Fruit fly (Drosophila melanogaster) whole organism, wandering third instar larva: ENCODE data around the gene CG32536.

Experiments
- Abd-B ChIP-seq: fragments of >200 bp; optimal IDR thresholded peaks from 2 replicates; lab custom pipeline; 2017; ENCODE audit warnings: missing biosample characterization, missing genetic modification characterization
- CG32264 ChIP-seq: fragments of 200-800 bp; sonication (Bioruptor generic); optimal IDR thresholded peaks from 2 replicates; lab custom pipeline; 2016; ENCODE audit warnings: missing biosample characterization, missing genetic modification characterization
- CG9705 ChIP-seq: fragments of 200-800 bp; sonication (Bioruptor generic); optimal IDR thresholded peaks from 2 replicates; lab custom pipeline; 2018; ENCODE audit warnings: missing biosample characterization, mild to moderate bottlenecking, missing genetic modification characterization
- CrebA ChIP-seq: fragments of 200-800 bp; sonication (Bioruptor generic); optimal IDR thresholded peaks from 2 replicates; lab custom pipeline; 2016; ENCODE audit warnings: missing biosample characterization, mild to moderate bottlenecking, missing genetic modification characterization, borderline replicate concordance
- Dif ChIP-seq: fragments of 200-275, 200-300 bp; sonication (Bioruptor generic); optimal IDR thresholded peaks from 2 replicates; lab custom pipeline; 2018; ENCODE audit warnings: missing biosample characterization, missing genetic modification characterization; ENCODE audit not compliant: partially characterized antibody
- GATAd ChIP-seq: sonication (Bioruptor generic); optimal IDR thresholded peaks from 2 replicates; lab custom pipeline; 2016; ENCODE audit warnings: missing biosample characterization, missing genetic modification characterization
- HLH106 ChIP-seq: fragments of 200-800 bp; optimal IDR thresholded peaks from 3 replicates; lab custom pipeline; 2019; ENCODE audit warnings: missing biosample characterization, mild to moderate bottlenecking, missing genetic modification characterization, moderate library complexity
- Hnf4 ChIP-seq: fragments of 200-800 bp; sonication (Bioruptor generic); optimal IDR thresholded peaks from 2 replicates; lab custom pipeline; 2016; ENCODE audit warnings: missing biosample characterization, mild to moderate bottlenecking, missing genetic modification characterization
- Hr78 ChIP-seq: fragments of >200 bp; optimal IDR thresholded peaks from 2 replicates; lab custom pipeline; 2017; ENCODE audit warnings: missing biosample characterization, missing genetic modification characterization
- Jra ChIP-seq: sonication (Bioruptor generic); optimal IDR thresholded peaks from 2 replicates; lab custom pipeline; 2016; ENCODE audit warnings: missing biosample characterization, missing genetic modification characterization
- Mio ChIP-seq: sonication (Bioruptor generic); optimal IDR thresholded peaks from 2 replicates; lab custom pipeline; 2016; ENCODE audit warnings: missing biosample characterization, missing genetic modification characterization
- Myc ChIP-seq: fragments of >200 bp; optimal IDR thresholded peaks from 2 replicates; lab custom pipeline; 2017
- N ChIP-seq: fragments of >200 bp; optimal IDR thresholded peaks from 2 replicates; lab custom pipeline; 2018; ENCODE audit warnings: missing biosample characterization, missing external identifiers, missing genetic modification characterization
- OdsH ChIP-seq: fragments of 200-800 bp; sonication (Bioruptor generic); optimal IDR thresholded peaks from 2 replicates; lab custom pipeline; 2016; ENCODE audit warnings: missing biosample characterization, mild to moderate bottlenecking, missing genetic modification characterization
- Rel ChIP-seq, 2 experiments: fragments of 200-800 bp; sonication (Bioruptor generic) in 1 of 2; optimal IDR thresholded peaks; 2 replicates in 1 of 2; 3 replicates in 1 of 2; lab custom pipeline; 2016 to 2019; ENCODE audit warnings: mild to moderate bottlenecking in 2 of 2, missing biosample characterization in 2 of 2, missing genetic modification characterization in 2 of 2, moderate library complexity in 1 of 2
- Sp1 ChIP-seq: fragments of 200-800 bp; sonication (Bioruptor generic); optimal IDR thresholded peaks from 3 replicates; lab custom pipeline; 2019; ENCODE audit warnings: missing biosample characterization, mild to moderate bottlenecking, missing genetic modification characterization, moderate library complexity
- Vsx2 ChIP-seq: fragments of 200-300, 225-300 bp; sonication (Bioruptor generic); optimal IDR thresholded peaks from 2 replicates; lab custom pipeline; 2018; ENCODE audit warnings: missing biosample characterization, missing genetic modification characterization; ENCODE audit not compliant: partially characterized antibody
- br ChIP-seq: fragments of 200-800 bp; sonication (Bioruptor generic); optimal IDR thresholded peaks from 2 replicates; lab custom pipeline; 2016; ENCODE audit warnings: missing biosample characterization, missing genetic modification characterization
- brk ChIP-seq: fragments of 200-800 bp; sonication (Bioruptor generic); optimal IDR thresholded peaks from 2 replicates; lab custom pipeline; 2016; ENCODE audit warnings: missing biosample characterization, mild to moderate bottlenecking, missing genetic modification characterization
- dl ChIP-seq, 2 experiments: fragments of 175-275, 200-275 bp in 1 of 2; fragments of 200-275 bp in 1 of 2; sonication (Bioruptor generic); optimal IDR thresholded peaks; lab custom pipeline; 2018; ENCODE audit warnings: mild to moderate bottlenecking in 2 of 2, missing biosample characterization in 2 of 2, missing genetic modification characterization in 2 of 2, moderate library complexity in 2 of 2; ENCODE audit not compliant: partially characterized antibody in 2 of 2, insufficient read depth in 1 of 2
- dmrt93B ChIP-seq: fragments of 200-800 bp; sonication (Bioruptor generic); optimal IDR thresholded peaks from 2 replicates; lab custom pipeline; 2018; ENCODE audit warnings: missing biosample characterization, mild to moderate bottlenecking, missing genetic modification characterization
- dsf ChIP-seq: sonication (Bioruptor generic); optimal IDR thresholded peaks from 2 replicates; lab custom pipeline; 2016; ENCODE audit warnings: missing biosample characterization, missing genetic modification characterization, borderline replicate concordance
- ey ChIP-seq: fragments of 200-800 bp; sonication (Bioruptor generic); optimal IDR thresholded peaks from 2 replicates; lab custom pipeline; 2016; ENCODE audit warnings: missing biosample characterization, missing genetic modification characterization
- foxo ChIP-seq, 2 experiments: fragments of 200-800 bp; sonication (Bioruptor generic); optimal IDR thresholded peaks; 2 replicates in 1 of 2; 3 replicates in 1 of 2; lab custom pipeline; 2016 to 2017; ENCODE audit warnings: missing biosample characterization in 2 of 2, missing genetic modification characterization in 2 of 2
- fru ChIP-seq: fragments of 200-800 bp; sonication (Bioruptor generic); optimal IDR thresholded peaks from 3 replicates; lab custom pipeline; 2016; ENCODE audit warnings: missing biosample characterization, mild to moderate bottlenecking, missing genetic modification characterization
- h ChIP-seq: fragments of 200-800 bp; sonication (Bioruptor generic); optimal IDR thresholded peaks from 3 replicates; lab custom pipeline; 2016; ENCODE audit warnings: missing biosample characterization, mild to moderate bottlenecking, missing genetic modification characterization
- jim ChIP-seq: fragments of 175-275, 200-325 bp; sonication (Bioruptor generic); optimal IDR thresholded peaks from 2 replicates; lab custom pipeline; 2016; ENCODE audit warnings: missing biosample characterization, mild to moderate bottlenecking, missing genetic modification characterization
- lola ChIP-seq: fragments of >200 bp; optimal IDR thresholded peaks from 2 replicates; lab custom pipeline; 2017; ENCODE audit warnings: missing biosample characterization, missing genetic modification characterization
- pan ChIP-seq: fragments of >200 bp; optimal IDR thresholded peaks from 2 replicates; lab custom pipeline; 2017
- psq ChIP-seq: fragments of 200-800 bp; sonication (Bioruptor generic); optimal IDR thresholded peaks from 3 replicates; lab custom pipeline; 2017; ENCODE audit warnings: missing biosample characterization, mild to moderate bottlenecking, missing genetic modification characterization, moderate library complexity
- rgr ChIP-seq: fragments of 200-800 bp; sonication (Bioruptor generic); optimal IDR thresholded peaks from 3 replicates; lab custom pipeline; 2016; ENCODE audit warnings: missing biosample characterization, mild to moderate bottlenecking, missing genetic modification characterization
- sage ChIP-seq: fragments of 200-800 bp; sonication (Bioruptor generic); optimal IDR thresholded peaks from 2 replicates; lab custom pipeline; 2016; ENCODE audit warnings: missing biosample characterization, mild to moderate bottlenecking, missing genetic modification characterization
- sv ChIP-seq: fragments of 200-800 bp; sonication (Bioruptor generic); optimal IDR thresholded peaks from 3 replicates; lab custom pipeline; 2016; ENCODE audit warnings: missing biosample characterization, missing genetic modification characterization
- tai ChIP-seq: sonication (Bioruptor generic); optimal IDR thresholded peaks from 2 replicates; lab custom pipeline; 2016; ENCODE audit warnings: missing biosample characterization, missing genetic modification characterization
- usp ChIP-seq: fragments of >200 bp; optimal IDR thresholded peaks from 2 replicates; lab custom pipeline; 2017; ENCODE audit warnings: missing biosample characterization, missing genetic modification characterization
- woc ChIP-seq: sonication (Bioruptor generic); optimal IDR thresholded peaks from 2 replicates; lab custom pipeline; 2016; ENCODE audit warnings: missing biosample characterization, mild to moderate bottlenecking, missing genetic modification characterization

The CG32536 gene

DNA sequence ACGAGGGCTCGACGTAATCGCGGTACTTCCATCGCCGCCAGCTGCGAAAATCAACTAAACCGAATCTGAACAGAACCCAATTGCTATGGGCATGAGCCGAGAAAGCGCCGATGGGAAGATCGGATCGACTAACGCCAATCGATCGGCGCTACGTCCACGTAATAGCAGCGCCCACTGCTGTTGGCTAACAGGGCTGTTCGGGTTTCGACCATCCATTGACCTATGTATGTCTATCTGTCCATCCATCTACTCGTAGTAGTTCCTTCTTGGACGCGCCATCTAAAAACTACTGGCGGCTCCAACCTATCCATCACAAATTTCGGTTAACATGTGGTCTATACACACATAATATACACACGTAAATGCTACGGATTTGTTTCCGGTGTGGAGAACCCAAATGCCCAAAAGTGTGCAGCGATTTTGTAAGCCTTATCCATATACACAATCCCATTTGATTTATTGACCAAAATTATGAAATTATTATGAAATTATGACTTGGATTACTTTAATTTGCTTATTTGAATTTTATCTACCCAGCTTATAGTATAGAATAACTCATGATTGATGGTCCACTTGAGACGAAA is 34.8 kb downstream of the CG32536 start, which contains the start of gene CG14196:
CG14196 (minus strand) TSS at position 51 of the 584 bp plus-strand sequence.
- TF ChIP-seq pan (no peak), lola (GFP tag; lab: Kevin White, UChicago) (no peak), fru (GFP tag; lab: Kevin White, UChicago) (no peak), Vsx2 (no peak), h (no peak), foxo (GFP tag; optimal IDR thresholded peaks at IDR 0.05; lab: Kevin White, UChicago) (peak in 1 of 2 experiments; percentile 1), Sp1 (GFP tag; lab: Kevin White, UChicago) (no peak), Dif (GFP tag; lab: Kevin White, UChicago) (no peak)

DNA sequence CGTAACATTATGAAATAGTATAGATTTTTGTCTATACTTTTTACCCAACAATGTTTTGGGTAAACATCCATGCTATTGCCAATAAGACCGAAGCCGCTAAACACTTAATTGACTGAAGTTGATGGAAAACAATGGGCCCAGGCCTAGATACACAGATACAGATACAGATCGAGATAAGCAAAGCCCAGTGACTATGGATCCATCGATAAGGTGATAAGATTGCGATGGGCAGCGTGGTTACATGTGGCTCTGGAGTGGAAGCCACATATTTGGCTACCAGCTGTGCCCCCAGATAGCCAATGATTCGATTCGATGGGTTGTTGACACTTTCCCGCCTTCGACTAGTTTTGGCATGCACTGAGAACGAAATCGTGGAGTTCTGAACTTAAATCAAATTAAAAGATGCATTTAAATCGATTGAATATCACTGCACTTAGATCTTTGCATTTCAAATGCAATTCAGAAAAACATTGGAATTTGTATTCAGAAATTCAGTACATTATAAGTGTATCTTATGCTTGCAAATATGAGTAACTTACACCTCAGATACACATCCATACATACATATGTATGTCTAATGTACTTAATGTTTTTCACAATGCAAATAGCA is 36.4 kb downstream of the CG32536 start:
- TF ChIP-seq pan, result no peak
- TF ChIP-seq dsf, result no peak
- TF ChIP-seq Sp1 (GFP tag; lab: Kevin White, UChicago), result no peak
- TF ChIP-seq woc (GFP tag; lab: Kevin White, UChicago), result no peak
- TF ChIP-seq brk (GFP tag; lab: Kevin White, UChicago), result no peak

DNA sequence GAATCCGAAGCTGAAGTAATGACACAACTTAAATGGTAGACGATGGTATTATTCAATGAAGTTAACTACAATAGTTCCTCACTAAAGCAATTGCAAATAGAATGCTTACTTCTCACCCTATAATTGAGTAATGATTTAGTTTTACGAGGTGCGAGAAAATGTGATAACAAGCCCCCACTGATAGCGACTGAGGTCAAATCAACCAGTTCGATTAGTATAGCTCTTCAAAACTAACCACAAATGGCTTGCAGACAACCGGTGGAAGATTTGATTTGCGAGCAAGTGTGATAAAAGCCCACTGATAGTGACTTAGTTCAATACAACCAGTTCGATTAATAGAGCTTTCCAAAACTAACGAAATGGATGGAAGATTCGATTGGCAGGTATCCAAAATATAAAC is 37.3 kb downstream of the CG32536 start:
- no peak for TF ChIP-seq sage (GFP tag; lab: Kevin White, UChicago)
- TF ChIP-seq OdsH (GFP tag; lab: Kevin White, UChicago), result no peak
- no peak for TF ChIP-seq Dif (GFP tag; lab: Kevin White, UChicago)
- TF ChIP-seq psq, result no peak
- no peak for TF ChIP-seq CG9705 (GFP tag; lab: Kevin White, UChicago)
- TF ChIP-seq HLH106 (tag; lab: Kevin White, UChicago), result no peak
- TF ChIP-seq GATAd (GFP tag; lab: Kevin White, UChicago), result no peak
- no peak for TF ChIP-seq Vsx2
- TF ChIP-seq CrebA (GFP tag; lab: Kevin White, UChicago), result no peak
- no peak for TF ChIP-seq dmrt93B (GFP tag; lab: Kevin White, UChicago)
- no peak for TF ChIP-seq sv
- no peak for TF ChIP-seq Myc (lab: Kevin White, UChicago)
- TF ChIP-seq foxo (GFP tag; optimal IDR thresholded peaks at IDR 0.05; lab: Kevin White, UChicago), result no peak
- TF ChIP-seq jim (GFP tag; lab: Kevin White, UChicago), result no peak
- TF ChIP-seq N (GFP tag; lab: Kevin White, UChicago), result no peak
- no peak for TF ChIP-seq tai (GFP tag; lab: Kevin White, UChicago)
- TF ChIP-seq Mio, result no peak
- TF ChIP-seq brk (GFP tag; lab: Kevin White, UChicago), result no peak
- no peak for TF ChIP-seq br (GFP tag; lab: Kevin White, UChicago)
- TF ChIP-seq h, result no peak

DNA sequence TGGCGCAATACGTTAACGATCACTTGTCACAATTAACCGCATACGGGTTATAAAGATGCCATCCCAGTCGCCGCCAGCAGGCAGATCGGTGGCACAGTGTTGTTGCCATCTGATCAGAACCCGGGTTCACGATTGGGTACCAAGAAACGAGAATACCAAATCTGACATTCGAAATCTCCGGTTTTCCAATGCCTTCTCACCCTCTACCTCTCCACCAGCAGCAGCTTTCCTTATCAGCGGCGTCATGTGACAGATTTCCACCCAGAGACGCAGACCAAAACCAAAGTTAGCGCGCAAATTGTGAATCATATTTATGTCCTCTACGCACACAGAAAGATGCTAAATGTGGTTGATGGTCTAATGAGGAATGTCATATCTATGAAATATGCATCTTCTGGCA is 38.1 kb downstream of the CG32536 start:
- no peak for TF ChIP-seq psq
- TF ChIP-seq Rel (GFP tag; optimal IDR thresholded peaks at IDR 0.05; lab: Kevin White, UChicago), result no peak
- TF ChIP-seq Rel (tag; optimal IDR thresholded peaks at IDR 0.05; lab: Kevin White, UChicago), result no peak
- no peak for TF ChIP-seq lola (GFP tag; lab: Kevin White, UChicago)
- TF ChIP-seq Mio, result no peak
- TF ChIP-seq Vsx2, result no peak

DNA sequence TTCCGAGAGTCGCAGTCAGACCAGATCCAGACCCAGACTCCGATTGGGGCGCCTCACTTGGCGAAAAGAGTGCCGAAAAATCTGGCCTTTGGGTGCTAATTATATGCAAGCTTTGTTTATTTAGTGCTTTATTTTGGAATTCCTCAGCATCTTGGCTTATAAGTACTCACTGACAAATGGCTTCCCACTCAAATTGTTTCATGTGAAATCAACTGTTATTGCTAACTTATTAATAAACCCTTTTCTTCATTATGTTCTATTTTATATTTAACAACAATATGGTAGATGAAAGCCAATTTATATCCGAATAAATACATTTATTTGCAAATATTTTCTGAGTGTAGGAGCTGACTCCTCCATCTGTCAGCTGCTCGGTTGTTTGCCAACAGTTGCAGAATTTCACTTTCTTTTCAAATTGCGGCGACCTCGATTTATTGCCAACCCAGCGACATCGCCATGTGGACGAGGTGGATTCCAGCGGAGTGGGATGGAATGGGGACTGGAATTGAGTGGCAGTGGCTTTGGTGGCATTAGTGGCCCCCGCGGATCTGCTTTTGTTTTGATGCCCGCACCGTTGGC is 46.8 kb downstream of the CG32536 start:
- no peak for TF ChIP-seq jim (GFP tag; lab: Kevin White, UChicago)
- no peak for TF ChIP-seq Rel (GFP tag; optimal IDR thresholded peaks at IDR 0.05; lab: Kevin White, UChicago)
- no peak for TF ChIP-seq Rel (tag; optimal IDR thresholded peaks at IDR 0.05; lab: Kevin White, UChicago)
- TF ChIP-seq Sp1 (GFP tag; lab: Kevin White, UChicago), result no peak
- TF ChIP-seq dsf, result no peak
- no peak for TF ChIP-seq sage (GFP tag; lab: Kevin White, UChicago)
- TF ChIP-seq CG32264, result no peak
- peak; percentile 42 for TF ChIP-seq woc (GFP tag; lab: Kevin White, UChicago)
- peak; percentile 40 for TF ChIP-seq dmrt93B (GFP tag; lab: Kevin White, UChicago)
- TF ChIP-seq Abd-B (GFP tag; lab: Kevin White, UChicago), result no peak
- TF ChIP-seq pan, result no peak
- peak; percentile 54 for TF ChIP-seq h
- TF ChIP-seq CrebA (GFP tag; lab: Kevin White, UChicago), result no peak
- peak; percentile 33 for TF ChIP-seq rgr (GFP tag; lab: Kevin White, UChicago)
- no peak for TF ChIP-seq N (GFP tag; lab: Kevin White, UChicago)
- no peak for TF ChIP-seq brk (GFP tag; lab: Kevin White, UChicago)
- TF ChIP-seq sv, result no peak
- TF ChIP-seq foxo (GFP tag; optimal IDR thresholded peaks at IDR 0.05; lab: Kevin White, UChicago), result peak in 1 of 2 experiments; percentile 55
- TF ChIP-seq Mio, result no peak
- peak; percentile 27 for TF ChIP-seq ey (GFP tag; lab: Kevin White, UChicago)
- TF ChIP-seq lola (GFP tag; lab: Kevin White, UChicago), result no peak
- TF ChIP-seq Hnf4 (GFP tag; lab: Kevin White, UChicago), result no peak
- TF ChIP-seq Dif (GFP tag; lab: Kevin White, UChicago), result no peak
- no peak for TF ChIP-seq Hr78 (GFP tag; lab: Kevin White, UChicago)
- no peak for TF ChIP-seq Myc (lab: Kevin White, UChicago)
- peak; percentile 38 for TF ChIP-seq br (GFP tag; lab: Kevin White, UChicago)
- TF ChIP-seq OdsH (GFP tag; lab: Kevin White, UChicago), result peak; percentile 21
- TF ChIP-seq usp (GFP tag; lab: Kevin White, UChicago), result no peak
- TF ChIP-seq Jra (GFP tag; lab: Kevin White, UChicago), result no peak
- no peak for TF ChIP-seq dl (GFP tag; optimal IDR thresholded peaks at IDR 0.05; lab: Kevin White, UChicago; ENCODE audit: insufficient read depth in 1 of 2, partially characterized antibody in 2 of 2)
